Worm (Caenorhabditis elegans): Measurements from ENCODE around the gene K11C4.2.

- no peak for TF ChIP-seq elt-1 (tag; optimal IDR thresholded peaks at IDR 0.05; ENCODE audit: borderline replicate concordance, insufficient read depth)
- TF ChIP-seq lsy-2 (tag; optimal IDR thresholded peaks at IDR 0.05) = no peak
- no peak for TF ChIP-seq pha-4 (tag; optimal IDR thresholded peaks at IDR 0.05)
- TF ChIP-seq nhr-12 (tag; optimal IDR thresholded peaks at IDR 0.05) = no peak
- TF ChIP-seq unc-39 (tag; optimal IDR thresholded peaks at IDR 0.05) = no peak
- no peak for TF ChIP-seq nhr-76 (tag; optimal IDR thresholded peaks at IDR 0.05)
- no peak for TF ChIP-seq lin-13 (tag; optimal IDR thresholded peaks at IDR 0.05)
- no peak for TF ChIP-seq mab-5 (tag; optimal IDR thresholded peaks at IDR 0.05)
- no peak for TF ChIP-seq nhr-237 (tag; optimal IDR thresholded peaks at IDR 0.05)
- no peak for TF ChIP-seq zip-8 (tag; optimal IDR thresholded peaks at IDR 0.05)
These were observed 1.8 kb downstream of the K11C4.2 start, which contains the start of gene K11C4.1 for ce11 chrV:6896700-6897099.

All from whole organism, mixed stage, embryonic.